Worm (Caenorhabditis elegans): ENCODE data around the gene cec-7.
A peak's percentile ranks its signal among the peaks of the same experiment; 100 is the strongest.

cec-7 gene

DNA sequence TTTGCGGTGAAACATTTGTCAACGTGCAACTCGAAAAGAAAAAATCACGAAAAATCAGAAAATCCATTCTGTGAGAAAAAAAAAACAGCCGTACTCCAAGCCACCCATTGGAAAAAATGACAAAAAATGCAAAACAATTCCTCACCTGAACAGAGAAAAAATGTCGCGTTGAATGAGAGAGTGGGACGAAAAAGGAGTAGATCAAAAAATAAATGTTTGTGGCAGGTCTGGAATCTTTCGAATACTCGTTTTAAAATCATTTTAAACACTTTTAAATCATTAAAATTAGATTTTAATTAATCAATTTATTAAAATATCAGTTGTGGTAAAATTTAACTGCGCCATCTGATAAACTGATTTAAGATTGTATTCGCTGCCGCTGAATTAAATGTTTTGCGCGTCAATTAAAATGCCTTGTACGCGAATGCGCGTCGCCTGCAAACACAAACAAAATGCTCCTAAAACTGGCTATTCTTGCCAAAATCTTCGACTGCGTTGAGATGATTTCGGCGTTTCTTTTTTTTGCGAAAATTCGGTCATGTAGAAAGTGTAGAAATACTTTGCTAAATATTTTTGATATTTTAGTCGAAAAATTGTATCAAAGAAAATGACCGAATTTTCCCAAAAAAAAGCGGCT is 7.2 kb downstream of the cec-7 start, which contains the start of gene Y37D8A.6:
Gene Y37D8A.6 (minus strand): TSS at position 238 of the 637 bp plus-strand sequence.
- no peak for TF ChIP-seq egl-27 (tag; optimal IDR thresholded peaks at IDR 0.05)
- peak in 1 of 2 experiments; percentile 9 for TF ChIP-seq lsy-2 (tag; optimal IDR thresholded peaks at IDR 0.05)
- TF ChIP-seq unc-55 (GFP tag; optimal IDR thresholded peaks at IDR 0.05), result peak; percentile 24
- TF ChIP-seq gmeb-1 (tag; optimal IDR thresholded peaks at IDR 0.05), result peak; percentile 10

DNA sequence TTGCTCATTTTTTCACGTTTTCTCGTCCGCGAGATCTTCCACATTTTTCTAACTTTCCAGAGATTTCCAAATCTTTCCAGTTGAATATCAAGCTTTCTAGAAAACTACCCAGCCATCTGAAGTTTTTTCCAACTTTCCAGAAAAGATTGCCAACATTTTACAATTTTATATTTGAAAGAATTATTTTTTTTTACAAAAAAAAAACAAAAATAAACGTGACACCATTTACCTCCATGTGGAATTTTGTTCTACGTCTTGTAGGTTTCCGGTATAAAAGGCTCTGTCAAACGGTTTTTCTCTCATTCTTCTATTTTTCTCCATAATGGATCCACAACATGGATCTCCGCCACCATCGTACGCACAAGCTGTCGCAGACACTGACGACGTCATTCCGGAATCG is 12.7 kb downstream of the cec-7 start, which contains the start of gene Y37D8A.8:
Gene Y37D8A.8 (plus strand): TSS at position 301 of the 400 bp plus-strand sequence.
- TF ChIP-seq nhr-10 (tag; optimal IDR thresholded peaks at IDR 0.05) (no peak), nhr-237 (tag; optimal IDR thresholded peaks at IDR 0.05) (no peak), nhr-12 (tag; optimal IDR thresholded peaks at IDR 0.05) (no peak), ztf-1 (GFP tag; conservative IDR thresholded peaks at IDR 0.05) (no peak), alr-1 (tag; optimal IDR thresholded peaks at IDR 0.05) (no peak), sma-9 (GFP tag; optimal IDR thresholded peaks at IDR 0.05) (no peak), sma-9 (tag; optimal IDR thresholded peaks at IDR 0.05) (no peak), lin-13 (GFP tag; optimal IDR thresholded peaks at IDR 0.05) (no peak), sem-4 (tag; optimal IDR thresholded peaks at IDR 0.05) (no peak), nhr-21 (tag; optimal IDR thresholded peaks at IDR 0.05) (no peak), blmp-1 (tag; optimal IDR thresholded peaks at IDR 0.05; ENCODE audit: insufficient read depth) (no peak), unc-62 (GFP tag; optimal IDR thresholded peaks at IDR 0.05) (no peak)

DNA sequence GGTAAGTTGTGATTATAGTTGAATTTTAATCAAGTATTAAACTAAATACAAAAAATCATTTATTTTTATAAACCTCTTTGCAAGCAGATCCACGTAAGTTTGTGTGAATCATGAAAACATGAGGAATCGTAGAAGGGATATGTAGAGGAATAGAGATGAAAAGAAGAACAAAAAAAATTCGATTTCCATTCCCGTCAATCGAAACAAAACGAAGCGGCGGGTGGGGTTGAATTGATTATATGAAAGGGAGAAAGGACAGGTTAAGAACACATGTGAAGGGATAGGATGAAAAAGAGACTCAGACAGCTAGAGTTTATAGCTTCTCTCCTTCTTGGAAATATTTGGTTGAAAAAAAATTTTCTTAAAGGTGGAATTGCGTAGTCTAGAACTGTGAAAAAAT is 17.3 kb downstream of the cec-7 start:
- TF ChIP-seq skn-1 (tag; optimal IDR thresholded peaks at IDR 0.05) (no peak), nhr-77 (tag; optimal IDR thresholded peaks at IDR 0.05) (no peak), R02D3.7 (tag; optimal IDR thresholded peaks at IDR 0.05) (no peak), nhr-6 (tag; optimal IDR thresholded peaks at IDR 0.05) (no peak), mab-5 (tag; optimal IDR thresholded peaks at IDR 0.05) (no peak), lin-13 (GFP tag; optimal IDR thresholded peaks at IDR 0.05) (no peak), gmeb-1 (tag; optimal IDR thresholded peaks at IDR 0.05) (no peak), unc-39 (tag; optimal IDR thresholded peaks at IDR 0.05) (no peak), fos-1 (tag; optimal IDR thresholded peaks at IDR 0.05) (peak; percentile 21), blmp-1 (tag; optimal IDR thresholded peaks at IDR 0.05; ENCODE audit: insufficient read depth) (peak; percentile 70), nhr-237 (tag; optimal IDR thresholded peaks at IDR 0.05) (no peak), egl-27 (tag; optimal IDR thresholded peaks at IDR 0.05) (no peak), ceh-82 (tag; optimal IDR thresholded peaks at IDR 0.05) (no peak), snpc-4 (tag; optimal IDR thresholded peaks at IDR 0.05) (no peak), alr-1 (tag; optimal IDR thresholded peaks at IDR 0.05) (no peak), F13H6.1 (tag; optimal IDR thresholded peaks at IDR 0.05) (no peak), lin-11 (tag; optimal IDR thresholded peaks at IDR 0.05) (no peak), ama-1 (optimal IDR thresholded peaks at IDR 0.05) (no peak), crh-2 (tag; optimal IDR thresholded peaks at IDR 0.05) (peak; percentile 23), zag-1 (tag; optimal IDR thresholded peaks at IDR 0.05) (no peak), mdl-1 (tag; optimal IDR thresholded peaks at IDR 0.05) (no peak), nhr-11 (tag; optimal IDR thresholded peaks at IDR 0.05) (no peak), C34F6.9 (tag; optimal IDR thresholded peaks at IDR 0.05) (no peak), nhr-23 (tag; optimal IDR thresholded peaks at IDR 0.05) (no peak), ceh-16 (tag; optimal IDR thresholded peaks at IDR 0.05) (no peak), lsy-2 (tag; optimal IDR thresholded peaks at IDR 0.05) (no peak), sma-9 (GFP tag; optimal IDR thresholded peaks at IDR 0.05) (peak; percentile 24), sma-9 (tag; optimal IDR thresholded peaks at IDR 0.05) (no peak), mbf-1 (tag; optimal IDR thresholded peaks at IDR 0.05) (no peak), dmd-4 (tag; optimal IDR thresholded peaks at IDR 0.05) (no peak), ztf-1 (GFP tag; conservative IDR thresholded peaks at IDR 0.05) (no peak), elt-3 (tag; optimal IDR thresholded peaks at IDR 0.05) (no peak), nhr-21 (tag; optimal IDR thresholded peaks at IDR 0.05) (peak; percentile 18), nhr-12 (tag; optimal IDR thresholded peaks at IDR 0.05) (no peak), nhr-25 (tag; optimal IDR thresholded peaks at IDR 0.05) (peak; percentile 20), lin-39 (tag; optimal IDR thresholded peaks at IDR 0.05) (no peak), Y55F3AM.14 (GFP tag; optimal IDR thresholded peaks at IDR 0.05) (no peak), elt-1 (tag; optimal IDR thresholded peaks at IDR 0.05) (no peak)

Measured in whole organism, L2 larva.